Worm (Caenorhabditis elegans) whole organism, L1 larva: ENCODE measurements around the gene iglr-2.

Experiments
- C16A3.4 ChIP-seq: fragments of 150-350 bp; optimal IDR thresholded peaks from 2 replicates; lab custom pipeline; 2014; ENCODE audit warnings: missing biosample characterization, missing genetic modification characterization
- Y116A8C.19 ChIP-seq: sonication (generic microtip); optimal IDR thresholded peaks from 2 replicates; lab custom pipeline; 2016; ENCODE audit warnings: missing compliant biosample characterization, missing genetic modification characterization, borderline replicate concordance
- aly-2 ChIP-seq: fragments of 150-350 bp; optimal IDR thresholded peaks from 2 replicates; lab custom pipeline; 2014; ENCODE audit warnings: missing biosample characterization, missing genetic modification characterization
- ceh-63 ChIP-seq: fragments of 200-800 bp; sonication (Bioruptor generic); optimal IDR thresholded peaks from 2 replicates; lab custom pipeline; 2018; ENCODE audit warnings: mild to moderate bottlenecking, missing genetic modification characterization, missing compliant biosample characterization
- ceh-90 ChIP-seq: sonication (generic microtip); optimal IDR thresholded peaks from 2 replicates; lab custom pipeline; 2016; ENCODE audit warnings: missing genetic modification characterization, missing compliant biosample characterization
- dsc-1 ChIP-seq: sonication (generic microtip); optimal IDR thresholded peaks from 2 replicates; lab custom pipeline; 2016; ENCODE audit warnings: mild to moderate bottlenecking, missing genetic modification characterization, missing compliant biosample characterization
- egl-13 ChIP-seq: sonication (generic microtip); optimal IDR thresholded peaks from 2 replicates; lab custom pipeline; 2016; ENCODE audit warnings: missing genotype, missing genetic modification reagents, missing genetic modification characterization, missing compliant biosample characterization
- elt-3 ChIP-seq, 6 experiments: fragments of 150-350 bp in 1 of 6; sonication (generic microtip); optimal IDR thresholded peaks; 2 replicates each; lab custom pipeline; 2017 to 2018; ENCODE audit warnings: missing biosample characterization in 6 of 6, missing genetic modification characterization in 6 of 6, inconsistent platforms in 1 of 6
- fkh-4 ChIP-seq: sonication (generic microtip); optimal IDR thresholded peaks from 2 replicates; lab custom pipeline; 2016; ENCODE audit warnings: missing compliant biosample characterization, missing genetic modification characterization, borderline replicate concordance
- fos-1 ChIP-seq: fragments of 150-350 bp; optimal IDR thresholded peaks from 2 replicates; lab custom pipeline; 2014; ENCODE audit warnings: missing biosample characterization, missing genetic modification characterization
- hlh-4 ChIP-seq: sonication (generic microtip); optimal IDR thresholded peaks from 2 replicates; lab custom pipeline; 2016; ENCODE audit warnings: mild to moderate bottlenecking, missing genetic modification characterization, missing compliant biosample characterization
- jun-1 ChIP-seq: fragments of 150-350 bp; optimal IDR thresholded peaks from 2 replicates; lab custom pipeline; 2014; ENCODE audit warnings: missing biosample characterization, missing genetic modification reagents, missing genetic modification characterization
- lin-13 ChIP-seq: fragments of 150-350 bp; optimal IDR thresholded peaks from 2 replicates; lab custom pipeline; 2014; ENCODE audit warnings: missing biosample characterization, missing genetic modification reagents, missing genetic modification characterization
- lin-14 ChIP-seq: fragments of 200-800 bp; sonication (Bioruptor generic); optimal IDR thresholded peaks from 2 replicates; lab custom pipeline; 2018; ENCODE audit warnings: mild to moderate bottlenecking, missing genetic modification characterization, moderate library complexity, missing compliant biosample characterization
- mdl-1 ChIP-seq, 2 experiments: fragments of 150-350 bp; optimal IDR thresholded peaks; 2 replicates each; lab custom pipeline; 2014 to 2017; ENCODE audit warnings: missing biosample characterization in 2 of 2, missing genetic modification characterization in 2 of 2, inconsistent platforms in 1 of 2
- nhr-237 ChIP-seq: fragments of 150-350 bp; optimal IDR thresholded peaks from 2 replicates; lab custom pipeline; 2014; ENCODE audit warnings: missing biosample characterization, missing genetic modification characterization
- nhr-28 ChIP-seq: fragments of 150-350 bp; optimal IDR thresholded peaks from 2 replicates; lab custom pipeline; 2014; ENCODE audit warnings: missing biosample characterization, missing genetic modification characterization
- nhr-76 ChIP-seq: sonication (generic microtip); optimal IDR thresholded peaks from 2 replicates; lab custom pipeline; 2017; ENCODE audit warnings: missing biosample characterization, missing genetic modification characterization
- pag-3 ChIP-seq: sonication (generic microtip); optimal IDR thresholded peaks from 2 replicates; lab custom pipeline; 2017; ENCODE audit warnings: missing genetic modification characterization, mild to moderate bottlenecking, missing compliant biosample characterization, antibody characterized with exemption, borderline replicate concordance; ENCODE audit not compliant: insufficient read depth
- pax-3 ChIP-seq: fragments of 200-800 bp; sonication (Bioruptor generic); optimal IDR thresholded peaks from 2 replicates; lab custom pipeline; 2018; ENCODE audit warnings: mild to moderate bottlenecking, missing genetic modification characterization, moderate library complexity, missing compliant biosample characterization
- pqm-1 ChIP-seq: sonication (generic microtip); optimal IDR thresholded peaks from 3 replicates; lab custom pipeline; 2017; ENCODE audit warnings: missing biosample characterization, missing genetic modification characterization
- rnt-1 ChIP-seq: sonication (generic microtip); optimal IDR thresholded peaks from 2 replicates; lab custom pipeline; 2016; ENCODE audit warnings: mild to moderate bottlenecking, missing genetic modification characterization, moderate library complexity, missing compliant biosample characterization
- snpc-4 ChIP-seq: fragments of 150-350 bp; optimal IDR thresholded peaks from 2 replicates; lab custom pipeline; 2014; ENCODE audit warnings: missing biosample characterization, missing genetic modification characterization
- snu-23 ChIP-seq: sonication (generic microtip); optimal IDR thresholded peaks from 2 replicates; lab custom pipeline; 2016; ENCODE audit warnings: missing genetic modification characterization, missing compliant biosample characterization
- vab-15 ChIP-seq: sonication (generic microtip); optimal IDR thresholded peaks from 2 replicates; lab custom pipeline; 2017; ENCODE audit warnings: missing genotype, mild to moderate bottlenecking, missing genetic modification characterization, missing compliant biosample characterization
- zip-4 ChIP-seq: fragments of 200-800 bp; sonication (Bioruptor generic); optimal IDR thresholded peaks from 2 replicates; lab custom pipeline; 2018; ENCODE audit warnings: mild to moderate bottlenecking, missing genetic modification characterization, moderate library complexity, missing compliant biosample characterization
- ztf-11 ChIP-seq, 2 experiments: sonication (generic microtip); optimal IDR thresholded peaks; 2 replicates each; lab custom pipeline; 2016 to 2017; ENCODE audit warnings: missing genetic modification characterization in 2 of 2, missing biosample characterization in 1 of 2, missing compliant biosample characterization in 1 of 2

iglr-2 gene

ce11 chrIII:8280352-8280751 is 50.8 kb downstream of the iglr-2 start:
- TF ChIP-seq ztf-11 (tag; optimal IDR thresholded peaks at IDR 0.05; lab: Kevin White, UChicago): no peak
- no peak for TF ChIP-seq vab-15 (tag; lab: Kevin White, UChicago)
- TF ChIP-seq lin-14 (GFP tag; lab: Kevin White, UChicago): no peak
- no peak for TF ChIP-seq nhr-28 (tag; lab: Kevin White, UChicago)
- TF ChIP-seq aly-2: no peak
- TF ChIP-seq snpc-4 (tag; lab: Kevin White, UChicago): no peak
- TF ChIP-seq fkh-4 (tag; lab: Kevin White, UChicago): no peak
- TF ChIP-seq pag-3: no peak

- TF ChIP-seq vab-15 (tag; lab: Kevin White, UChicago): no peak
- TF ChIP-seq snu-23 (GFP tag; lab: Kevin White, UChicago): no peak
- TF ChIP-seq fos-1 (tag; lab: Kevin White, UChicago): no peak
- TF ChIP-seq hlh-4 (tag; lab: Kevin White, UChicago): no peak
- TF ChIP-seq zip-4 (GFP tag; lab: Kevin White, UChicago): no peak
- TF ChIP-seq egl-13 (tag; lab: Kevin White, UChicago): no peak
- no peak for TF ChIP-seq aly-2
- TF ChIP-seq rnt-1 (tag; lab: Kevin White, UChicago): no peak
- no peak for TF ChIP-seq ceh-63
- TF ChIP-seq pag-3: no peak
- TF ChIP-seq C16A3.4 (tag; lab: Kevin White, UChicago): no peak
- TF ChIP-seq dsc-1 (tag; lab: Kevin White, UChicago): no peak
- TF ChIP-seq ceh-90 (tag; lab: Kevin White, UChicago): no peak
- no peak for TF ChIP-seq pqm-1
Observed at ce11 chrIII:8279567-8279966, 51.5 kb downstream of the iglr-2 start.

- TF ChIP-seq Y116A8C.19 (no peak), jun-1 (tag; lab: Kevin White, UChicago) (no peak), nhr-237 (no peak), nhr-76 (tag; lab: Kevin White, UChicago) (no peak), lin-13 (GFP tag; lab: Kevin White, UChicago) (no peak), mdl-1 (tag; optimal IDR thresholded peaks at IDR 0.05; lab: Kevin White, UChicago) (no peak), pax-3 (tag; lab: Kevin White, UChicago) (no peak), elt-3 (tag; optimal IDR thresholded peaks at IDR 0.05; lab: Kevin White, UChicago) (no peak)
- TF ChIP-seq, all 84 proteins: peak for 0
Observed at ce11 chrIII:8278801-8279200, 52.3 kb downstream of the iglr-2 start, which contains the start of gene mig-10. TSS of gene mig-10 (plus strand) at chrIII:8279101.
